Fruit fly (Drosophila melanogaster) whole organism, larva: ENCODE data around the gene Vajk2.

Experiments used
- noc ChIP-seq: fragments of 200-800 bp; sonication (Bioruptor generic); optimal IDR thresholded peaks from 3 replicates; lab custom pipeline; 2019; ENCODE audit warnings: missing biosample characterization, mild to moderate bottlenecking, missing genetic modification characterization, moderate library complexity

Vajk2 gene

dm6 chr2L:13934542-13935065 lies at the start of gene Vajk2:
Gene Vajk2 (minus strand): TSS chr2L:13934692.
- no peak for TF ChIP-seq noc (tag; lab: Kevin White, UChicago)

dm6 chr2L:13979826-13980225 lies 45.3 kb upstream of the Vajk2 start, which contains the start of gene NimC2:
Gene NimC2 (plus strand): TSS chr2L:13980126.
- TF ChIP-seq noc (tag; lab: Kevin White, UChicago) = no peak

- peak; percentile 28 for TF ChIP-seq noc (tag; lab: Kevin White, UChicago)
These were observed 42.6 kb upstream of the Vajk2 start, which contains the start of gene Cyp28a5 for dm6 chr2L:13977073-13977472. Gene Cyp28a5 (plus strand): TSS chr2L:13977302.

DNA sequence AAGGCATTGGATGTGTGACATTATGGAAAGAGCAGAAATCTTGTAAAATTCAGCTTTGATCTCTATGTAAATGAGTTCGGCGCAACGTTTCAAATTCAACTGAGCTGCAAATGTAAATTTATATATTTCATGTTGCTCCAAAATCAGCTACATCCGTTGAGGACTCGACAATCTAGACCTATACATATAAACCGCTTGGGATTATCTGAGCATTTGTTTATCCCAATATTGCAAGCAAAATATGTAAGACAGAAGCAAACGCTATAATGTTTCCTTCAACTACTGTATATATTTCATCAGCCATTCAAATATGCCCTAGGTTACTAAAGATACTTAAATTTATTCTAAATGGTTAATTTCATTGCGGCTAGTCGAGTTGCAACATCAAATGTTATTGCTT lies 42.2 kb upstream of the Vajk2 start, which contains the start of gene NimC1:
TSS of gene NimC1 (minus strand) at position 101 of the 400 bp plus-strand sequence.
- TF ChIP-seq noc (tag; lab: Kevin White, UChicago) = no peak

DNA sequence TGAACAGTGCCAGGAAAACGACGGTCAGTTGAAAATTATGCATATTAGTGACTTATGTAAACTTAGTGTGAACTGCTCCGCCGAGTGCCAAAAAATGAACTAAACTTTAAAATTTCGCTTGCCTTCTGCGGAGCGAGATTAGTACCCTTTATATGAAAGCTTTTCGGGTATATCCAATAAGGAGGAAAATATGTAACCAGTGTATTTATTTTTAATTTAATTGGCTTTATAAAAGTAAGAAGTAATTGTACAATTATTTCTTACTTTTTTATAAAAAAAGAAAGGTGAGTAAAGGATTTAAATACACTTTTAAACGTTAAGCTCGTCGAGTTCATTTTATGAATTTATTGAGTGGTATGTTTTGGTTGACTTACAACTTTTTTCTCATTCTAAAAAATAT lies 38.4 kb upstream of the Vajk2 start, which contains the start of gene He:
TSS of gene He (minus strand) at position 101 of the 400 bp plus-strand sequence.
- no peak for TF ChIP-seq noc (tag; lab: Kevin White, UChicago)

dm6 chr2L:13969876-13970275 lies 35.4 kb upstream of the Vajk2 start, which contains the start of the genes NimB4 and NimB5:
Gene NimB4 (minus strand): TSS chr2L:13969976.
Gene NimB5 (plus strand): TSS chr2L:13970177.
- no peak for TF ChIP-seq noc (tag; lab: Kevin White, UChicago)

- no peak for TF ChIP-seq noc (tag; lab: Kevin White, UChicago)
These were observed 33.4 kb upstream of the Vajk2 start, which contains the start of gene NimB3 for dm6 chr2L:13967846-13968350. Gene NimB3 (minus strand): TSS chr2L:13967985.

- TF ChIP-seq noc (tag; lab: Kevin White, UChicago) = peak; percentile 4
These were observed 32.3 kb upstream of the Vajk2 start, which contains the start of gene NimB2 for dm6 chr2L:13966732-13967316. Gene NimB2 (minus strand): TSS chr2L:13967018.

- no peak for TF ChIP-seq noc (tag; lab: Kevin White, UChicago)
These were observed 29.1 kb upstream of the Vajk2 start, which contains the start of gene NimB1 for dm6 chr2L:13963467-13964122. Gene NimB1 (plus strand): TSS chr2L:13963507.

DNA sequence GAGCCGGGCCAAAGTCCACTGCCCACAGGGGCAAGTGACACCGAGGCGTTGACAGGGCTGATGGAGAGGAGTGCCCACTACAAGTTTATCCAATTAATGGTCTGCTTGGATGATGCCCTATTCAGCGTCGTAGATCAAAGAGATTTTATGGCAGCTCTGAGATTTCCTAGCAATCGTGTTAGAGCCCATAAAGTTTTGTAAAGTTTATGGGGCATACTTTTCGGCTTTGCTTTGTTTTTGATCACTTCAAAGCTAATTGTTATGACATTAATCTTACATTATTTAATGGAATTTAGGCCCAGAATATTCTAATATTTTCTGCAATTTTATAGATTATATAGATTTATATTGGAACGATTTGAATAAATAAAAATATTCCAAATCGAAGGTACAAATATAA lies 25.9 kb upstream of the Vajk2 start:
- TF ChIP-seq noc (tag; lab: Kevin White, UChicago) = no peak

dm6 chr2L:13957239-13957638 lies 22.7 kb upstream of the Vajk2 start, which contains the start of gene NimA:
Gene NimA (plus strand): TSS chr2L:13957539.
- TF ChIP-seq noc (tag; lab: Kevin White, UChicago) = no peak

- TF ChIP-seq noc (tag; lab: Kevin White, UChicago) = no peak
These were observed 21.3 kb upstream of the Vajk2 start for dm6 chr2L:13955775-13956174.

DNA sequence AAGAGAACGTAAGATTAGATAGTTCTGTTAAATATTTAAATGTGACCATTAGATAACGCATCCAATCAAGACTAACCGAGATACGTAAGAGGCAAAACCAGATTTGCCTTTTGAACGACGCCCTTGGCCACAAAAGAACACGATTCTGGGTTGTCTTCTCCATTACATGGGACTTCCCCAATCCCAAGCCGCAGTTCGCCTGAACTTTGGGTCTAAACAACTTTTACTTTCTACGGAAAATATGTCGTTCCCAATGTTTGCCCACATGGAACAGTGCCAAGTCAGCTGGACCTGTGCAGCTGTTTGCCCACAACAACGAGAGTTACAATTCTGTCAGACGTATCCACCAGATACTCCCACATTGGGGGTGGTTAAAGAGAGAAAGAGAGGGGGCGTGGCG lies 15.3 kb upstream of the Vajk2 start:
- TF ChIP-seq noc (tag; lab: Kevin White, UChicago) = no peak

- no peak for TF ChIP-seq noc (tag; lab: Kevin White, UChicago)
These were observed 13.0 kb upstream of the Vajk2 start, which contains the start of gene Vajk3 for dm6 chr2L:13947476-13947875. Gene Vajk3 (minus strand): TSS chr2L:13947476.

dm6 chr2L:13931318-13931717 lies 3.2 kb downstream of the Vajk2 start, which contains the start of gene CG42711:
Gene CG42711 (minus strand): TSS chr2L:13931362.
- TF ChIP-seq noc (tag; lab: Kevin White, UChicago) = no peak

- no peak for TF ChIP-seq noc (tag; lab: Kevin White, UChicago)
These were observed 6.0 kb downstream of the Vajk2 start for dm6 chr2L:13928461-13928860.
